Worm (Caenorhabditis elegans) whole organism, early embryonic: ENCODE data around the gene mltn-7.

Experiments used
- B0310.2 ChIP-seq: sonication (generic microtip); optimal IDR thresholded peaks from 2 replicates; lab custom pipeline; 2016; ENCODE audit warnings: mild to moderate bottlenecking, missing genetic modification characterization, missing compliant biosample characterization
- F13C5.2 ChIP-seq: sonication (generic microtip); optimal IDR thresholded peaks from 2 replicates; lab custom pipeline; 2017; ENCODE audit warnings: mild to moderate bottlenecking, missing genetic modification characterization, inconsistent platforms, missing compliant biosample characterization
- aly-1 ChIP-seq: sonication (generic microtip); optimal IDR thresholded peaks from 2 replicates; lab custom pipeline; 2016; ENCODE audit warnings: missing genetic modification characterization, missing compliant biosample characterization
- ama-1 ChIP-seq: fragments of 150-350 bp; optimal IDR thresholded peaks from 2 replicates; lab custom pipeline; 2014
- ceh-13 ChIP-seq: fragments of 200-800 bp; sonication (Bioruptor generic); optimal IDR thresholded peaks from 2 replicates; lab custom pipeline; 2018; ENCODE audit warnings: mild to moderate bottlenecking, missing genetic modification characterization, missing compliant biosample characterization
- ceh-36 ChIP-seq: sonication (generic microtip); optimal IDR thresholded peaks from 2 replicates; lab custom pipeline; 2016; ENCODE audit warnings: missing genetic modification characterization, inconsistent platforms, missing compliant biosample characterization
- ets-7 ChIP-seq: sonication (generic microtip); optimal IDR thresholded peaks from 2 replicates; lab custom pipeline; 2016; ENCODE audit warnings: missing genotype, missing genetic modification characterization, missing compliant biosample characterization
- flt-1 ChIP-seq: fragments of 200-800 bp; sonication (Bioruptor generic); IDR thresholded peaks from 2 replicates; pipeline ENCODE4 v1.3.6; 2022; ENCODE audit warnings: missing genetic modification characterization, missing compliant biosample characterization
- hmbx-1 ChIP-seq: sonication (generic microtip); optimal IDR thresholded peaks from 2 replicates; lab custom pipeline; 2016; ENCODE audit warnings: mild to moderate bottlenecking, missing genetic modification characterization, missing compliant biosample characterization
- hmg-4 ChIP-seq: fragments of 200-800 bp; sonication (Bioruptor generic); optimal IDR thresholded peaks from 2 replicates; lab custom pipeline; 2018; ENCODE audit warnings: mild to moderate bottlenecking, missing genetic modification characterization, missing compliant biosample characterization
- hnd-1 ChIP-seq: sonication (generic microtip); optimal IDR thresholded peaks from 2 replicates; lab custom pipeline; 2016; ENCODE audit warnings: missing genetic modification characterization, missing compliant biosample characterization
- pes-1 ChIP-seq: fragments of 200-800 bp; sonication (Bioruptor generic); IDR thresholded peaks from 2 replicates; pipeline ENCODE4 v1.3.6; 2022; ENCODE audit warnings: missing genetic modification reagents, missing genetic modification characterization, missing compliant biosample characterization
- scrt-1 ChIP-seq: fragments of 200-800 bp; sonication (Bioruptor generic); IDR thresholded peaks from 2 replicates; pipeline ENCODE4 v1.3.6; 2022; ENCODE audit warnings: missing genetic modification characterization, missing compliant biosample characterization
- sea-1 ChIP-seq: fragments of 200-800 bp; sonication (Bioruptor generic); conservative IDR thresholded peaks from 2 replicates; pipeline ENCODE4 v1.3.6; 2022; ENCODE audit warnings: missing genetic modification characterization, missing compliant biosample characterization
- tbx-11 ChIP-seq: fragments of 200-800 bp; sonication (Bioruptor generic); IDR thresholded peaks from 2 replicates; pipeline ENCODE4 v1.3.6; 2022; ENCODE audit warnings: missing genetic modification characterization, missing compliant biosample characterization
- tbx-37 ChIP-seq: fragments of 200-800 bp; sonication (Bioruptor generic); conservative IDR thresholded peaks from 2 replicates; pipeline ENCODE4 v1.3.6; 2022; ENCODE audit warnings: missing genetic modification reagents, missing genetic modification characterization, missing compliant biosample characterization
- tra-4 ChIP-seq: sonication (generic microtip); optimal IDR thresholded peaks from 2 replicates; lab custom pipeline; 2017; ENCODE audit warnings: missing genetic modification characterization, missing compliant biosample characterization

The mltn-7 gene

DNA sequence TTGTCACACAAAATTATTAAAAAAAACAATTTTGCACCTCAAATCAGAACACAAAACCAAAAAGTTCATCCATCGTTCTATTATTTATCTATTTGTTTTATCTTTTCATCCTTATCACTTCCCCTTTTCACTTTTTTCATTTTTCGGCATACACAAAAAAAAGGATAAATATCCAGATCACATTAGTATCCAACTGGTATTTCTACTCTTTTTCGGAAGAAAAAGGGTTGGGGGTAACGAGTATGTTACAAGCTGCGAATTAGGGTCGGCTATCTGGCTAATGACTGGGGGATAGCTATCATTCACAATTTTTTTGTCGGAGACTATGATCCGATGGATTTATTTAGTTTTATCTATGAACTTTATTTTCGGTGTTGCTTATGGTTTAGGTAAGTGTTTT, at the start of gene mltn-7:
TSS of gene mltn-7 (plus strand) at position 301 of the 400 bp plus-strand sequence.
- TF ChIP-seq F13C5.2 (tag; lab: Kevin White, UChicago) (no peak), aly-1 (tag; lab: Kevin White, UChicago) (no peak), pes-1 (no peak), ets-7 (no peak), scrt-1 (GFP tag; lab: Robert Waterston, UW) (no peak), ceh-13 (no peak), ama-1 (lab: Kevin White, UChicago) (no peak), sea-1 (no peak), tbx-11 (GFP tag; lab: Robert Waterston, UW) (no peak), flt-1 (GFP tag; lab: Robert Waterston, UW) (no peak), B0310.2 (tag; lab: Kevin White, UChicago) (no peak), hmg-4 (no peak), hnd-1 (tag; lab: Kevin White, UChicago) (no peak), ceh-36 (no peak), tbx-37 (GFP tag; lab: Robert Waterston, UW) (no peak), tra-4 (tag; lab: Kevin White, UChicago) (no peak), hmbx-1 (tag; lab: Kevin White, UChicago) (no peak)

DNA sequence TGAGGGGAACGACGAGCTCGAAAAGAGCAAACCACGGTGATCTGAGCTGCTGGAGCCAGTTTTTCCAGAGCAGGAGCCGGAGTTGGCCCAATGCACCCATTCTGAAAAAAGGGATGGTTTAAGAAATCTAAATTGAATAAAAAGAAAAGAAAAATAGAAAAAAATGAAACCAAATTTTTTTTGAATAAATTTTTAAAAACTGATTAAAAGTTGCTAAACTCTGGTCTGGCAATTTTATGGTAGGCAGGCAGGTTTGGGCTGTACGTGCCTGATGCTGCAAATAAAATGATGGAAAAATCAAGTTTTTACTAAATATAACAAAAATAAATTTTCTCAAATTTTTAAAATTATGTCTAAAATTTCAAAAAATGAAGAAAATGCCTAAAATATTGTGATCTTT, 39.5 kb upstream of the mltn-7 start, which contains the start of gene abt-4:
TSS of gene abt-4 (minus strand) at position 101 of the 400 bp plus-strand sequence.
- TF ChIP-seq hnd-1 (tag; lab: Kevin White, UChicago): no peak
- TF ChIP-seq tbx-11 (GFP tag; lab: Robert Waterston, UW): no peak
- TF ChIP-seq B0310.2 (tag; lab: Kevin White, UChicago): no peak
- no peak for TF ChIP-seq hmbx-1 (tag; lab: Kevin White, UChicago)
- no peak for TF ChIP-seq flt-1 (GFP tag; lab: Robert Waterston, UW)
- TF ChIP-seq F13C5.2 (tag; lab: Kevin White, UChicago): no peak
- TF ChIP-seq ceh-36: no peak
- TF ChIP-seq ceh-13: no peak
- TF ChIP-seq hmg-4: no peak
- no peak for TF ChIP-seq sea-1
- TF ChIP-seq scrt-1 (GFP tag; lab: Robert Waterston, UW): no peak
- no peak for TF ChIP-seq ama-1 (lab: Kevin White, UChicago)
- no peak for TF ChIP-seq tra-4 (tag; lab: Kevin White, UChicago)
- TF ChIP-seq aly-1 (tag; lab: Kevin White, UChicago): no peak

ce11 chrV:331245-331644, 38.9 kb upstream of the mltn-7 start:
- TF ChIP-seq hmbx-1 (tag; lab: Kevin White, UChicago): no peak
- no peak for TF ChIP-seq hnd-1 (tag; lab: Kevin White, UChicago)
- TF ChIP-seq B0310.2 (tag; lab: Kevin White, UChicago): no peak
- no peak for TF ChIP-seq flt-1 (GFP tag; lab: Robert Waterston, UW)
- TF ChIP-seq ets-7: no peak
- no peak for TF ChIP-seq tbx-11 (GFP tag; lab: Robert Waterston, UW)
- TF ChIP-seq tra-4 (tag; lab: Kevin White, UChicago): no peak
- no peak for TF ChIP-seq ama-1 (lab: Kevin White, UChicago)
- TF ChIP-seq scrt-1 (GFP tag; lab: Robert Waterston, UW): no peak
- TF ChIP-seq ceh-36: no peak
- no peak for TF ChIP-seq F13C5.2 (tag; lab: Kevin White, UChicago)
- no peak for TF ChIP-seq hmg-4
- TF ChIP-seq tbx-37 (GFP tag; lab: Robert Waterston, UW): no peak
- TF ChIP-seq sea-1: no peak
- TF ChIP-seq pes-1: no peak
- no peak for TF ChIP-seq aly-1 (tag; lab: Kevin White, UChicago)
- no peak for TF ChIP-seq ceh-13

DNA sequence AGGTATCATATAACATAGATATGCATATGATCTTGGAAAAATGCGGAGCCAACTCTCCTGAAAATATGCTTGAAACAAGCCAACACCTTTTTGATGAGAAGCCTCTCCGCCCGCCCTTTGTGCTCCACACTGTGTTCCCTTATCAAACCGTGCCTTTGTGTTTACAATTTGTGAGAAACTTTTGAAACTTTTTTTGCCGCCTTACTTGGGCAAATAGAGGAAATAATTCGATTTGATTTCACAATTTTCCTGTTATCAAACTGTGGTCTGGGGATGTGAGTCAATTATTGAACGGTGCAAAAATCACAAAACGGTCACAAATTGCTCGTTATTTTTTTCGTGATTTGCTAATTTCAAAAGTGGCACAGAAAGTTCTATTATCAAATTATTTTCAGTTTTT, 37.5 kb upstream of the mltn-7 start:
- TF ChIP-seq tbx-11 (GFP tag; lab: Robert Waterston, UW): no peak

ce11 chrV:333713-334112, 36.4 kb upstream of the mltn-7 start:
- TF ChIP-seq tra-4 (tag; lab: Kevin White, UChicago) (no peak), hmg-4 (no peak), ceh-13 (no peak), sea-1 (no peak), ama-1 (lab: Kevin White, UChicago) (no peak), B0310.2 (tag; lab: Kevin White, UChicago) (no peak), hmbx-1 (tag; lab: Kevin White, UChicago) (no peak), tbx-37 (GFP tag; lab: Robert Waterston, UW) (no peak), ceh-36 (no peak), hnd-1 (tag; lab: Kevin White, UChicago) (no peak), pes-1 (no peak), tbx-11 (GFP tag; lab: Robert Waterston, UW) (no peak), aly-1 (tag; lab: Kevin White, UChicago) (no peak)

ce11 chrV:336350-336749, 33.8 kb upstream of the mltn-7 start, which contains the start of gene dmd-8:
Gene dmd-8 (minus strand): TSS chrV:336450.
- TF ChIP-seq B0310.2 (tag; lab: Kevin White, UChicago): no peak
- TF ChIP-seq tbx-11 (GFP tag; lab: Robert Waterston, UW): no peak
- TF ChIP-seq aly-1 (tag; lab: Kevin White, UChicago): no peak
- no peak for TF ChIP-seq tra-4 (tag; lab: Kevin White, UChicago)
- no peak for TF ChIP-seq ceh-36
- no peak for TF ChIP-seq tbx-37 (GFP tag; lab: Robert Waterston, UW)
- no peak for TF ChIP-seq flt-1 (GFP tag; lab: Robert Waterston, UW)
- TF ChIP-seq hmbx-1 (tag; lab: Kevin White, UChicago): no peak
- no peak for TF ChIP-seq hmg-4
- TF ChIP-seq hnd-1 (tag; lab: Kevin White, UChicago): no peak
- no peak for TF ChIP-seq ets-7
- no peak for TF ChIP-seq scrt-1 (GFP tag; lab: Robert Waterston, UW)
- TF ChIP-seq ceh-13: no peak

DNA sequence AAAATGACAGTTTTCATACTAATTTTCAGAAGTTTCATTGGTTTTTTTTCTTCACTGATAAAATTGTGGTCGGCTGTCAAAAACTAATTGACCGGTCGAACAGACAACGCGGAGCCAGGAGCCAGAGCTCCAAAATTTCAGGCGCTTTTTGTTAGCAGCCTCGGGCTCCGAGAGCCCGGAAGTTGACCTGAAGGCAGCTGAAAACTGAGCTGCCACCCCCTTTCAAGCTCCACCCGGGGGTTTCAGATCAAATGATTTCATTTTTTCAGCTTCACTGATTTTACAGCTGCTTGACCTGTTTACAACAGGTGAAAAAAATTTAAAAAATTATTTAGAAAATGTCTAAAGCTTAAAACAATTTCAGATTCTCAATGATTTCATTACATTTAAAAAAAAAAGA, 27.8 kb upstream of the mltn-7 start:
- TF ChIP-seq ceh-13: no peak
- TF ChIP-seq pes-1: no peak
- no peak for TF ChIP-seq hmg-4
- TF ChIP-seq hmbx-1 (tag; lab: Kevin White, UChicago): no peak
- TF ChIP-seq hnd-1 (tag; lab: Kevin White, UChicago): no peak
- no peak for TF ChIP-seq flt-1 (GFP tag; lab: Robert Waterston, UW)
- TF ChIP-seq B0310.2 (tag; lab: Kevin White, UChicago): no peak
- TF ChIP-seq F13C5.2 (tag; lab: Kevin White, UChicago): no peak
- TF ChIP-seq ceh-36: no peak
- TF ChIP-seq sea-1: no peak
- TF ChIP-seq tra-4 (tag; lab: Kevin White, UChicago): no peak
- no peak for TF ChIP-seq ets-7
- TF ChIP-seq aly-1 (tag; lab: Kevin White, UChicago): no peak
- no peak for TF ChIP-seq scrt-1 (GFP tag; lab: Robert Waterston, UW)
- TF ChIP-seq ama-1 (lab: Kevin White, UChicago): no peak
- TF ChIP-seq tbx-37 (GFP tag; lab: Robert Waterston, UW): no peak
- TF ChIP-seq tbx-11 (GFP tag; lab: Robert Waterston, UW): no peak
